Worm (Caenorhabditis elegans) whole organism, L1 larva: ENCODE data around the gene C09G9.1.
A peak's percentile ranks its signal among the peaks of the same experiment; 100 is the strongest.

Experiments
- C04F5.9 ChIP-seq: sonication (generic microtip); optimal IDR thresholded peaks from 2 replicates; lab custom pipeline; 2016; ENCODE audit warnings: missing genetic modification characterization, missing compliant biosample characterization
- C16A3.4 ChIP-seq: fragments of 150-350 bp; optimal IDR thresholded peaks from 2 replicates; lab custom pipeline; 2014; ENCODE audit warnings: missing biosample characterization, missing genetic modification characterization
- C34B4.2 ChIP-seq: sonication (generic microtip); optimal IDR thresholded peaks from 2 replicates; lab custom pipeline; 2017; ENCODE audit warnings: mild to moderate bottlenecking, missing genetic modification characterization, missing compliant biosample characterization
- F16B12.6 ChIP-seq: fragments of 150-350 bp; optimal IDR thresholded peaks from 2 replicates; lab custom pipeline; 2014; ENCODE audit warnings: missing biosample characterization, missing genetic modification characterization
- aha-1 ChIP-seq: fragments of 150-350 bp; optimal IDR thresholded peaks from 2 replicates; lab custom pipeline; 2014; ENCODE audit warnings: missing biosample characterization, missing genetic modification characterization
- alr-1 ChIP-seq: fragments of 200-800 bp; sonication (Bioruptor generic); optimal IDR thresholded peaks from 2 replicates; lab custom pipeline; 2018; ENCODE audit warnings: borderline replicate concordance, mild to moderate bottlenecking, missing genetic modification characterization, missing compliant biosample characterization
- aly-2 ChIP-seq: fragments of 150-350 bp; optimal IDR thresholded peaks from 2 replicates; lab custom pipeline; 2014; ENCODE audit warnings: missing biosample characterization, missing genetic modification characterization
- ama-1 ChIP-seq: fragments of 150-350 bp; optimal IDR thresholded peaks from 2 replicates; lab custom pipeline; 2014
- ceh-82 ChIP-seq, 3 experiments: fragments of 150-350 bp in 1 of 3; sonication (generic microtip) in 2 of 3; optimal IDR thresholded peaks; 2 replicates each; lab custom pipeline; 2014 to 2017; ENCODE audit warnings: missing biosample characterization in 3 of 3, missing genetic modification characterization in 3 of 3
- ceh-88 ChIP-seq: fragments of 200-800 bp; sonication (Bioruptor generic); IDR thresholded peaks from 2 replicates; pipeline ENCODE4 v1.3.6; 2022; ENCODE audit warnings: missing genetic modification characterization, missing compliant biosample characterization
- ces-1 ChIP-seq: fragments of 150-350 bp; optimal IDR thresholded peaks from 2 replicates; lab custom pipeline; 2014; ENCODE audit warnings: missing biosample characterization, missing genetic modification reagents, missing genetic modification characterization
- dsc-1 ChIP-seq: sonication (generic microtip); optimal IDR thresholded peaks from 2 replicates; lab custom pipeline; 2016; ENCODE audit warnings: mild to moderate bottlenecking, missing genetic modification characterization, missing compliant biosample characterization
- efl-1 ChIP-seq, 4 experiments: fragments of 150-350 bp; optimal IDR thresholded peaks in 3 of 4; peaks in 1 of 4; 1 replicate in 1 of 4; 2 replicates in 3 of 4; lab custom pipeline; 2014; ENCODE audit warnings: missing biosample characterization in 2 of 4, missing genetic modification characterization in 2 of 4, missing genetic modification reagents in 2 of 4
- efl-3 ChIP-seq: fragments of 200-800 bp; sonication (Bioruptor generic); optimal IDR thresholded peaks from 2 replicates; lab custom pipeline; 2018; ENCODE audit warnings: mild to moderate bottlenecking, missing genetic modification characterization, missing compliant biosample characterization
- elt-2 ChIP-seq: sonication (generic microtip); optimal IDR thresholded peaks from 2 replicates; lab custom pipeline; 2016; ENCODE audit warnings: missing genetic modification characterization, mild to moderate bottlenecking, inconsistent platforms, missing compliant biosample characterization, missing genetic modification reagents
- elt-3 ChIP-seq, 6 experiments: fragments of 150-350 bp in 1 of 6; sonication (generic microtip); optimal IDR thresholded peaks; 2 replicates each; lab custom pipeline; 2017 to 2018; ENCODE audit warnings: missing biosample characterization in 6 of 6, missing genetic modification characterization in 6 of 6, inconsistent platforms in 1 of 6
- fkh-10 ChIP-seq: sonication (generic microtip); optimal IDR thresholded peaks from 2 replicates; lab custom pipeline; 2017; ENCODE audit warnings: missing biosample characterization, missing genetic modification reagents, missing genetic modification characterization
- fos-1 ChIP-seq: fragments of 150-350 bp; optimal IDR thresholded peaks from 2 replicates; lab custom pipeline; 2014; ENCODE audit warnings: missing biosample characterization, missing genetic modification characterization
- grh-1 ChIP-seq: fragments of 200-800 bp; sonication (Bioruptor generic); IDR thresholded peaks from 2 replicates; pipeline ENCODE4 v1.3.6; 2022; ENCODE audit warnings: missing genetic modification reagents, missing genetic modification characterization, missing compliant biosample characterization
- hlh-17 ChIP-seq: fragments of 200-800 bp; sonication (Bioruptor generic); optimal IDR thresholded peaks from 2 replicates; lab custom pipeline; 2018; ENCODE audit warnings: missing genetic modification characterization, mild to moderate bottlenecking, missing compliant biosample characterization, moderate library complexity, borderline replicate concordance
- hlh-4 ChIP-seq: sonication (generic microtip); optimal IDR thresholded peaks from 2 replicates; lab custom pipeline; 2016; ENCODE audit warnings: mild to moderate bottlenecking, missing genetic modification characterization, missing compliant biosample characterization
- irx-1 ChIP-seq: sonication (generic microtip); optimal IDR thresholded peaks from 2 replicates; lab custom pipeline; 2016; ENCODE audit warnings: missing genetic modification characterization, missing compliant biosample characterization
- isw-1 ChIP-seq: fragments of 200-800 bp; sonication (Bioruptor generic); IDR thresholded peaks from 2 replicates; pipeline ENCODE4 v1.3.6; 2022; ENCODE audit warnings: missing genetic modification characterization, missing compliant biosample characterization
- jun-1 ChIP-seq: fragments of 150-350 bp; optimal IDR thresholded peaks from 2 replicates; lab custom pipeline; 2014; ENCODE audit warnings: missing biosample characterization, missing genetic modification reagents, missing genetic modification characterization
- lin-14 ChIP-seq: fragments of 200-800 bp; sonication (Bioruptor generic); optimal IDR thresholded peaks from 2 replicates; lab custom pipeline; 2018; ENCODE audit warnings: mild to moderate bottlenecking, missing genetic modification characterization, moderate library complexity, missing compliant biosample characterization
- lin-15B ChIP-seq: fragments of 150-350 bp; sonication (generic microtip); optimal IDR thresholded peaks from 3 replicates; lab custom pipeline; 2014; ENCODE audit warnings: missing biosample characterization, missing genetic modification characterization
- lin-35 ChIP-seq, 2 experiments: fragments of 150-350 bp; optimal IDR thresholded peaks; 2 replicates each; lab custom pipeline; 2014; ENCODE audit warnings: missing biosample characterization in 2 of 2, missing genetic modification characterization in 2 of 2, missing genetic modification reagents in 2 of 2
- lir-3 ChIP-seq: sonication (generic microtip); optimal IDR thresholded peaks from 2 replicates; lab custom pipeline; 2016; ENCODE audit warnings: mild to moderate bottlenecking, missing genetic modification characterization, moderate library complexity, missing compliant biosample characterization; ENCODE audit not compliant: poor library complexity
- lsy-2 ChIP-seq, 2 experiments: fragments of 150-350 bp; optimal IDR thresholded peaks; 2 replicates each; lab custom pipeline; 2014; ENCODE audit warnings: missing biosample characterization in 2 of 2, missing genetic modification characterization in 2 of 2
- mab-9 ChIP-seq: fragments of 200-800 bp; sonication (Bioruptor generic); IDR thresholded peaks from 2 replicates; pipeline ENCODE4 v1.3.6; 2022; ENCODE audit warnings: missing genetic modification reagents, missing genetic modification characterization, missing compliant biosample characterization
- mdl-1 ChIP-seq, 2 experiments: fragments of 150-350 bp; optimal IDR thresholded peaks; 2 replicates each; lab custom pipeline; 2014 to 2017; ENCODE audit warnings: missing biosample characterization in 2 of 2, missing genetic modification characterization in 2 of 2, inconsistent platforms in 1 of 2
- mef-2 ChIP-seq: fragments of 150-350 bp; optimal IDR thresholded peaks from 2 replicates; lab custom pipeline; 2014; ENCODE audit warnings: missing biosample characterization, missing genetic modification characterization
- nhr-20 ChIP-seq: sonication (generic microtip); optimal IDR thresholded peaks from 2 replicates; lab custom pipeline; 2016; ENCODE audit warnings: mild to moderate bottlenecking, missing genetic modification characterization, missing compliant biosample characterization
- nhr-47 ChIP-seq: sonication (generic microtip); optimal IDR thresholded peaks from 2 replicates; lab custom pipeline; 2016; ENCODE audit warnings: mild to moderate bottlenecking, missing genetic modification characterization, moderate library complexity, missing compliant biosample characterization
- nhr-71 ChIP-seq: sonication (generic microtip); optimal IDR thresholded peaks from 2 replicates; lab custom pipeline; 2016; ENCODE audit warnings: mild to moderate bottlenecking, missing genetic modification characterization, moderate library complexity, missing compliant biosample characterization
- nhr-76 ChIP-seq: sonication (generic microtip); optimal IDR thresholded peaks from 2 replicates; lab custom pipeline; 2017; ENCODE audit warnings: missing biosample characterization, missing genetic modification characterization
- nhr-84 ChIP-seq: sonication (generic microtip); optimal IDR thresholded peaks from 2 replicates; lab custom pipeline; 2017; ENCODE audit warnings: missing biosample characterization, missing genetic modification characterization
- nhr-85 ChIP-seq: sonication (generic microtip); peaks from one replicate; lab custom pipeline; 2016; ENCODE audit warnings: missing genetic modification characterization, inconsistent platforms, missing compliant biosample characterization
- nhr-90 ChIP-seq: sonication (generic microtip); optimal IDR thresholded peaks from 2 replicates; lab custom pipeline; 2016; ENCODE audit warnings: mild to moderate bottlenecking, missing genetic modification characterization, missing compliant biosample characterization; ENCODE audit not compliant: poor library complexity
- pag-3 ChIP-seq: sonication (generic microtip); optimal IDR thresholded peaks from 2 replicates; lab custom pipeline; 2017; ENCODE audit warnings: missing genetic modification characterization, mild to moderate bottlenecking, missing compliant biosample characterization, antibody characterized with exemption, borderline replicate concordance; ENCODE audit not compliant: insufficient read depth
- pax-3 ChIP-seq: fragments of 200-800 bp; sonication (Bioruptor generic); optimal IDR thresholded peaks from 2 replicates; lab custom pipeline; 2018; ENCODE audit warnings: mild to moderate bottlenecking, missing genetic modification characterization, moderate library complexity, missing compliant biosample characterization
- pqm-1 ChIP-seq: sonication (generic microtip); optimal IDR thresholded peaks from 3 replicates; lab custom pipeline; 2017; ENCODE audit warnings: missing biosample characterization, missing genetic modification characterization
- rnt-1 ChIP-seq: sonication (generic microtip); optimal IDR thresholded peaks from 2 replicates; lab custom pipeline; 2016; ENCODE audit warnings: mild to moderate bottlenecking, missing genetic modification characterization, moderate library complexity, missing compliant biosample characterization
- snu-23 ChIP-seq: sonication (generic microtip); optimal IDR thresholded peaks from 2 replicates; lab custom pipeline; 2016; ENCODE audit warnings: missing genetic modification characterization, missing compliant biosample characterization
- sox-4 ChIP-seq: sonication (generic microtip); optimal IDR thresholded peaks from 2 replicates; lab custom pipeline; 2016; ENCODE audit warnings: missing genetic modification characterization, missing compliant biosample characterization
- sptf-1 ChIP-seq: fragments of 150-350 bp; optimal IDR thresholded peaks from 2 replicates; lab custom pipeline; 2014; ENCODE audit warnings: missing biosample characterization, missing genetic modification characterization
- sup-37 ChIP-seq: fragments of 200-800 bp; sonication (Bioruptor generic); optimal IDR thresholded peaks from 2 replicates; lab custom pipeline; 2018; ENCODE audit warnings: mild to moderate bottlenecking, missing genetic modification characterization, missing compliant biosample characterization
- swsn-7 ChIP-seq: sonication (generic microtip); optimal IDR thresholded peaks from 2 replicates; lab custom pipeline; 2016; ENCODE audit warnings: missing genetic modification characterization, missing compliant biosample characterization
- unc-30 ChIP-seq: sonication (generic microtip); optimal IDR thresholded peaks from 2 replicates; lab custom pipeline; 2017; ENCODE audit warnings: missing biosample characterization, missing genetic modification characterization
- unc-62 ChIP-seq: fragments of 150-350 bp; optimal IDR thresholded peaks from 2 replicates; lab custom pipeline; 2014; ENCODE audit warnings: missing biosample characterization, missing genetic modification reagents, missing genetic modification characterization
- unc-98 ChIP-seq: fragments of 200-800 bp; sonication (Bioruptor generic); IDR thresholded peaks from 2 replicates; pipeline ENCODE4 v1.3.6; 2022; ENCODE audit warnings: missing genetic modification characterization, missing compliant biosample characterization
- zag-1 ChIP-seq: fragments of 150-350 bp; optimal IDR thresholded peaks from 2 replicates; lab custom pipeline; 2014; ENCODE audit warnings: missing biosample characterization, missing genetic modification characterization
- ztf-11 ChIP-seq, 2 experiments: sonication (generic microtip); optimal IDR thresholded peaks; 2 replicates each; lab custom pipeline; 2016 to 2017; ENCODE audit warnings: missing genetic modification characterization in 2 of 2, missing biosample characterization in 1 of 2, missing compliant biosample characterization in 1 of 2

C09G9.1 gene

ce11 chrIV:8830591-8830990 lies 34.7 kb downstream of the C09G9.1 start, which contains the start of gene T28C6.8:
T28C6.8 (minus strand) TSS chrIV:8830727.
- TF ChIP-seq swsn-7 (no peak), ces-1 (no peak), nhr-84 (tag; lab: Kevin White, UChicago) (no peak), lir-3 (tag; lab: Kevin White, UChicago) (no peak), lin-35 (GFP tag; optimal IDR thresholded peaks at IDR 0.05; lab: Kevin White, UChicago) (peak in 1 of 2 experiments; percentile 68), efl-3 (no peak), fkh-10 (no peak), jun-1 (tag; lab: Kevin White, UChicago) (no peak), zag-1 (tag; lab: Kevin White, UChicago) (no peak), ama-1 (lab: Kevin White, UChicago) (no peak), lsy-2 (tag; optimal IDR thresholded peaks at IDR 0.05; lab: Kevin White, UChicago) (peak; percentile 8 to 49), rnt-1 (peak; percentile 16), lin-14 (GFP tag; lab: Kevin White, UChicago) (peak; percentile 85), fos-1 (no peak), mef-2 (tag; lab: Kevin White, UChicago) (no peak), snu-23 (GFP tag; lab: Kevin White, UChicago) (peak; percentile 59), pag-3 (tag; lab: Kevin White, UChicago) (peak; percentile 2), nhr-85 (tag; lab: Kevin White, UChicago) (peak; percentile 85), unc-98 (GFP tag; lab: Robert Waterston, UW) (no peak), dsc-1 (tag; lab: Kevin White, UChicago) (no peak), aly-2 (tag; lab: Kevin White, UChicago) (no peak), elt-2 (tag; lab: Kevin White, UChicago) (no peak), nhr-47 (tag; lab: Kevin White, UChicago) (no peak), nhr-76 (tag; lab: Kevin White, UChicago) (no peak), isw-1 (GFP tag; lab: Robert Waterston, UW) (no peak), alr-1 (tag; lab: Kevin White, UChicago) (no peak), C34B4.2 (tag; lab: Kevin White, UChicago) (no peak), hlh-17 (GFP tag; lab: Kevin White, UChicago) (no peak), elt-3 (tag; optimal IDR thresholded peaks at IDR 0.05; lab: Kevin White, UChicago) (peak in 4 of 6 experiments; percentile 12 to 64 (median 52)), ztf-11 (tag; optimal IDR thresholded peaks at IDR 0.05; lab: Kevin White, UChicago) (no peak), pqm-1 (no peak), C04F5.9 (tag; lab: Kevin White, UChicago) (no peak), unc-30 (tag; lab: Kevin White, UChicago) (no peak), mab-9 (GFP tag; lab: Robert Waterston, UW) (no peak), hlh-4 (no peak), nhr-90 (tag; lab: Kevin White, UChicago) (peak; percentile 36), mdl-1 (tag; optimal IDR thresholded peaks at IDR 0.05; lab: Kevin White, UChicago) (peak in 1 of 2 experiments; percentile 13), irx-1 (tag; lab: Kevin White, UChicago) (peak; percentile 10), sptf-1 (no peak), ceh-88 (GFP tag; lab: Robert Waterston, UW) (no peak), nhr-20 (tag; lab: Kevin White, UChicago) (peak; percentile 59), sup-37 (GFP tag; lab: Kevin White, UChicago) (no peak), sox-4 (tag; lab: Kevin White, UChicago) (peak; percentile 4), lin-15B (tag; lab: Kevin White, UChicago) (no peak), F16B12.6 (tag; lab: Kevin White, UChicago) (no peak), pax-3 (tag; lab: Kevin White, UChicago) (no peak), unc-62 (no peak), C16A3.4 (tag; lab: Kevin White, UChicago) (peak; percentile 1), nhr-71 (tag; lab: Kevin White, UChicago) (peak; percentile 63), grh-1 (GFP tag; lab: Robert Waterston, UW) (peak; percentile 32; the same call in 1 of the 2 replicates), aha-1 (tag; lab: Kevin White, UChicago) (no peak), efl-1 (optimal IDR thresholded peaks at IDR 0.05; lab: Kevin White, UChicago) (peak; percentile 17 to 23), efl-1 (GFP tag; optimal IDR thresholded peaks at IDR 0.05 in 1 of 2; lab: Kevin White, UChicago) (no peak), ceh-82 (tag; optimal IDR thresholded peaks at IDR 0.05; lab: Kevin White, UChicago) (no peak)
